Fruit fly (Drosophila melanogaster) whole organism, embryonic: Measurements from ENCODE around the gene CG32147.

Source experiments
- ATbp ChIP-seq: fragments of 200-800 bp; sonication (Bioruptor generic); optimal IDR thresholded peaks from 2 replicates; lab custom pipeline; 2017; ENCODE audit warnings: missing biosample characterization, mild to moderate bottlenecking, missing genetic modification characterization, missing genetic modification reagents
- Adf1 ChIP-seq: fragments of 200-800 bp; sonication (Bioruptor generic); IDR thresholded peaks from 2 replicates; pipeline ENCODE4 v1.3.6; 2022; ENCODE audit warnings: missing biosample characterization, missing genetic modification characterization
- Bgb ChIP-seq: fragments of 200-800 bp; sonication (Bioruptor generic); IDR thresholded peaks from 2 replicates; pipeline ENCODE4 v1.3.6; 2022; ENCODE audit warnings: missing biosample characterization, missing genetic modification characterization; ENCODE audit not compliant: partially characterized antibody
- Blimp-1 ChIP-seq: fragments of 200-800 bp; sonication (Bioruptor generic); optimal IDR thresholded peaks from 3 replicates; lab custom pipeline; 2018; ENCODE audit warnings: missing biosample characterization, missing genetic modification characterization, mild to moderate bottlenecking, moderate library complexity, missing genetic modification reagents
- CG10543 ChIP-seq: fragments of 200-800 bp; sonication (Bioruptor generic); optimal IDR thresholded peaks from 3 replicates; lab custom pipeline; 2017; ENCODE audit warnings: missing biosample characterization, mild to moderate bottlenecking, missing genetic modification characterization, moderate library complexity
- CG10979 ChIP-seq: fragments of 200-800 bp; sonication (Bioruptor generic); optimal IDR thresholded peaks from 2 replicates; lab custom pipeline; 2018; ENCODE audit warnings: missing biosample characterization, mild to moderate bottlenecking, missing genetic modification characterization, moderate library complexity
- CG14710 ChIP-seq: fragments of 200-800 bp; sonication (Bioruptor generic); optimal IDR thresholded peaks from 3 replicates; lab custom pipeline; 2019; ENCODE audit warnings: missing biosample characterization, mild to moderate bottlenecking, missing genetic modification characterization, moderate library complexity
- CG2129 ChIP-seq: fragments of 200-800 bp; sonication (Bioruptor generic); IDR thresholded peaks from 2 replicates; pipeline ENCODE4 v1.3.6; 2022; ENCODE audit warnings: missing biosample characterization, missing genetic modification characterization; ENCODE audit not compliant: partially characterized antibody
- CG4730 ChIP-seq: fragments of 200-800 bp; sonication (Bioruptor generic); IDR thresholded peaks from 2 replicates; pipeline ENCODE4 v1.3.6; 2022; ENCODE audit warnings: missing biosample characterization, missing genetic modification characterization
- CG5953 ChIP-seq: fragments of 200-800 bp; sonication (Bioruptor generic); IDR thresholded peaks from 2 replicates; pipeline ENCODE4 v1.3.6; 2022; ENCODE audit warnings: missing biosample characterization, missing genetic modification characterization
- CG6854 ChIP-seq: fragments of 200-800 bp; sonication (Bioruptor generic); optimal IDR thresholded peaks from 3 replicates; lab custom pipeline; 2017; ENCODE audit warnings: missing biosample characterization, mild to moderate bottlenecking, missing genetic modification characterization
- CG7963 ChIP-seq: fragments of 200-800 bp; sonication (Bioruptor generic); IDR thresholded peaks from 3 replicates; pipeline ENCODE4 v1.3.6; 2022; ENCODE audit warnings: missing biosample characterization, missing genetic modification characterization; ENCODE audit not compliant: partially characterized antibody
- CG9876 ChIP-seq: fragments of 200-800 bp; sonication (Bioruptor generic); optimal IDR thresholded peaks from 2 replicates; lab custom pipeline; 2016; ENCODE audit warnings: missing biosample characterization, missing genetic modification characterization
- Deaf1 ChIP-seq: fragments of 200-800 bp; optimal IDR thresholded peaks from 3 replicates; lab custom pipeline; 2019; ENCODE audit warnings: missing biosample characterization, mild to moderate bottlenecking, missing genetic modification characterization, moderate library complexity
- Doc3 ChIP-seq: fragments of 200-800 bp; sonication (Bioruptor generic); IDR thresholded peaks from 3 replicates; pipeline ENCODE4 v1.3.6; 2022; ENCODE audit warnings: missing biosample characterization, missing genetic modification characterization; ENCODE audit not compliant: partially characterized antibody
- Fer1 ChIP-seq: fragments of 200-800 bp; sonication (Bioruptor generic); optimal IDR thresholded peaks from 2 replicates; lab custom pipeline; 2017; ENCODE audit warnings: missing biosample characterization, mild to moderate bottlenecking, missing genetic modification characterization
- Hr78 ChIP-seq, 2 experiments: fragments of 200-800 bp in 1 of 2; fragments of >200 bp in 1 of 2; sonication (Bioruptor generic) in 1 of 2; optimal IDR thresholded peaks; 2 replicates each; lab custom pipeline; 2017 to 2019; ENCODE audit warnings: missing biosample characterization in 2 of 2, missing genetic modification characterization in 2 of 2, mild to moderate bottlenecking in 1 of 2, moderate library complexity in 1 of 2
- Lim3 ChIP-seq: fragments of 200-800 bp; sonication (Bioruptor generic); IDR thresholded peaks from 2 replicates; pipeline ENCODE4 v1.3.6; 2022; ENCODE audit warnings: missing biosample characterization, missing genetic modification characterization
- NFAT ChIP-seq: fragments of 200-800 bp; sonication (Bioruptor generic); IDR thresholded peaks from 2 replicates; pipeline ENCODE4 v1.3.6; 2022; ENCODE audit warnings: missing biosample characterization, missing genetic modification characterization
- Six4 ChIP-seq: fragments of 200-800 bp; sonication (Bioruptor generic); optimal IDR thresholded peaks from 2 replicates; lab custom pipeline; 2016; ENCODE audit warnings: missing biosample characterization, missing genetic modification characterization
- Sox102F ChIP-seq: fragments of 200-800 bp; sonication (Bioruptor generic); optimal IDR thresholded peaks from 2 replicates; lab custom pipeline; 2018; ENCODE audit warnings: missing biosample characterization, mild to moderate bottlenecking, missing genetic modification characterization, moderate library complexity
- cg ChIP-seq: fragments of 200-800 bp; sonication (Bioruptor generic); optimal IDR thresholded peaks from 3 replicates; lab custom pipeline; 2019; ENCODE audit warnings: missing biosample characterization, mild to moderate bottlenecking, missing genetic modification characterization, moderate library complexity
- ems ChIP-seq: fragments of 200-800 bp; sonication (Bioruptor generic); optimal IDR thresholded peaks from 3 replicates; lab custom pipeline; 2016; ENCODE audit warnings: missing biosample characterization, missing genetic modification characterization
- fd64A ChIP-seq: fragments of 200-800 bp; sonication (Bioruptor generic); optimal IDR thresholded peaks from 3 replicates; lab custom pipeline; 2018; ENCODE audit warnings: missing biosample characterization, mild to moderate bottlenecking, missing genetic modification characterization
- gsb ChIP-seq: fragments of 200-800 bp; sonication (Bioruptor generic); IDR thresholded peaks from 2 replicates; pipeline ENCODE4 v1.3.6; 2022; ENCODE audit warnings: missing biosample characterization, missing genetic modification characterization
- ind ChIP-seq: fragments of 200-800 bp; sonication (Bioruptor generic); optimal IDR thresholded peaks from 3 replicates; lab custom pipeline; 2016; ENCODE audit warnings: missing biosample characterization, missing genetic modification characterization
- lola ChIP-seq, 3 experiments: fragments of >200 bp in 2 of 3; fragments of 200-800 bp in 1 of 3; sonication (Bioruptor generic) in 1 of 3; optimal IDR thresholded peaks; 2 replicates each; lab custom pipeline; 2017 to 2019; ENCODE audit warnings: missing biosample characterization in 3 of 3, missing genetic modification characterization in 3 of 3, mild to moderate bottlenecking in 1 of 3, moderate library complexity in 1 of 3
- mld ChIP-seq: fragments of 200-800 bp; sonication (Bioruptor generic); IDR thresholded peaks from 3 replicates; pipeline ENCODE4 v1.3.6; 2022; ENCODE audit warnings: missing biosample characterization, missing genetic modification characterization; ENCODE audit not compliant: partially characterized antibody
- odd ChIP-seq: fragments of 200-800 bp; sonication (Bioruptor generic); optimal IDR thresholded peaks from 2 replicates; lab custom pipeline; 2017; ENCODE audit warnings: missing biosample characterization, mild to moderate bottlenecking, missing genetic modification characterization
- p53 ChIP-seq: fragments of 200-800 bp; sonication (Bioruptor generic); optimal IDR thresholded peaks from 2 replicates; lab custom pipeline; 2016; ENCODE audit warnings: missing biosample characterization, missing genetic modification characterization
- pita ChIP-seq: fragments of 200-800 bp; sonication (Bioruptor generic); optimal IDR thresholded peaks from 2 replicates; lab custom pipeline; 2017; ENCODE audit warnings: missing biosample characterization, mild to moderate bottlenecking, missing genetic modification characterization
- salm ChIP-seq: fragments of 200-800 bp; sonication (Bioruptor generic); optimal IDR thresholded peaks from 2 replicates; lab custom pipeline; 2018; ENCODE audit warnings: missing biosample characterization, mild to moderate bottlenecking, missing genetic modification characterization
- shn ChIP-seq: fragments of 200-800 bp; sonication (Bioruptor generic); optimal IDR thresholded peaks from 3 replicates; lab custom pipeline; 2016; ENCODE audit warnings: missing biosample characterization, missing genetic modification characterization
- wek ChIP-seq: fragments of 200-800 bp; sonication (Bioruptor generic); optimal IDR thresholded peaks from 3 replicates; lab custom pipeline; 2018; ENCODE audit warnings: missing biosample characterization, mild to moderate bottlenecking, missing genetic modification characterization, moderate library complexity
- yki ChIP-seq: fragments of >200 bp; optimal IDR thresholded peaks from 3 replicates; lab custom pipeline; 2018
- z ChIP-seq: fragments of 200-800 bp; sonication (Bioruptor generic); IDR thresholded peaks from 3 replicates; pipeline ENCODE4 v1.3.6; 2022; ENCODE audit warnings: missing biosample characterization, missing genetic modification characterization
- zfh1 ChIP-seq: fragments of 200-800 bp; sonication (Bioruptor generic); IDR thresholded peaks from 3 replicates; pipeline ENCODE4 v1.3.6; 2022; ENCODE audit warnings: missing biosample characterization, missing genetic modification characterization

The CG32147 gene

DNA sequence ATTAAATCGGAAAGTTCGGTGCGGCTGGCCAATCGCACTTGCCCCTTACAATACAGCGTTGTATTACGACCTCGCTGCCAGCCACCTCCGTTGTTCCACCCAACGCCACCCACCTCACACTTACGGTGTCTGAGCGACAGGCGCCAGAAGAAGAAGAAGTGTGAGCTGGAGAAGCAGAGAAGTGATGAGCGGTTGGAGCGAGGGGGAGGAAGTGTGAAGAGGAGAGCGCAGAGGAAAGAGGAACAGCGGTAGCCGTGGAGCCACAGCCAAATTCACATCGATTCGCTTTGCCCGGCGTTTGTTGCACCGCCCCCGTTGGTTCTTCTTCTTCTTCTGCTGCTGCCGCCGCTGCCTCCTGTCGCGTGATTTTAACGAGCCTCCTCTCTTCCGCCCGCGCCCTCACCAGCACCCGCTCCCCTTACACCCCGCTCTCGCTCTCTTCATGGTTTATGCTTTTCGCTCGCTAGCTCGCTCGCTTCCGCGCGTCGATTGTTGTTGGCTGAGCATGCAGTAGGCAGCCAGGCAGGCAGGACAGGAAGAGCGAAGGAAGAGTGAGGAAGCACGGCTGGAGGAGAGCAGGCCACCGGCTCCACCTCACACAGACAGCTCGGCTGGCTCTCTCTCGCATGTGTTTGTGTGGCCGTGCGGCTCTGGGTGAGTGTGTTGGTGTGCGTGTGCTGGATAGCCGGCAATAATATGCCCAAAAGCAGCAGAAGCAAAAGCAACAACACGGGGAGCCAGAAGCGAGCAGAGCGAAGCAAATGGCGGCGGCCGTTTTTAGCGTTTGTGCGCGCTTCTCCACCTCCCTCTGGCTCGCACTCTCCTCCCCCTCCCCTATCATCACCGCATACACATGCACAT is 39.6 kb downstream of the CG32147 start (continued):
- no peak; the same call in 1 of the 2 replicates for TF ChIP-seq Bgb (GFP tag; lab: Robert Waterston, UW)
- TF ChIP-seq Lim3 (GFP tag; lab: Robert Waterston, UW) = no peak
- no peak for TF ChIP-seq Blimp-1 (GFP tag; lab: Kevin White, UChicago)
- no peak for TF ChIP-seq ATbp (GFP tag; lab: Kevin White, UChicago)
- no peak for TF ChIP-seq pita (GFP tag; lab: Kevin White, UChicago)
- TF ChIP-seq yki (lab: Kevin White, UChicago) = peak; percentile 26
- TF ChIP-seq CG7963 (GFP tag; lab: Robert Waterston, UW) = no peak
- peak; percentile 80; the same call in 1 of the 2 replicates for TF ChIP-seq Adf1 (GFP tag; lab: Robert Waterston, UW)
- no peak for TF ChIP-seq Six4 (GFP tag; lab: Kevin White, UChicago)
- no peak for TF ChIP-seq salm (tag; lab: Kevin White, UChicago)
- no peak for TF ChIP-seq fd64A (GFP tag; lab: Kevin White, UChicago)
- 0 out of 3 replicates have a peak, but pooled peaks have one; percentile 36 for TF ChIP-seq mld
- TF ChIP-seq p53 = no peak
- TF ChIP-seq Hr78 (GFP tag; optimal IDR thresholded peaks at IDR 0.05; lab: Kevin White, UChicago) = no peak
- no peak for TF ChIP-seq ems (GFP tag; lab: Kevin White, UChicago)
- no peak for TF ChIP-seq CG2129 (GFP tag; lab: Robert Waterston, UW)
- peak; percentile 8 for TF ChIP-seq shn (GFP tag; lab: Kevin White, UChicago)
- TF ChIP-seq CG9876 (GFP tag; lab: Kevin White, UChicago) = peak; percentile 12
- TF ChIP-seq CG5953 (GFP tag; lab: Robert Waterston, UW) = no peak
- TF ChIP-seq Deaf1 (tag; lab: Kevin White, UChicago) = peak; percentile 60
- no peak for TF ChIP-seq Doc3 (GFP tag; lab: Robert Waterston, UW)
- TF ChIP-seq NFAT (GFP tag; lab: Robert Waterston, UW) = no peak
- no peak for TF ChIP-seq wek (GFP tag; lab: Kevin White, UChicago)
- peak; percentile 41; the same call in 1 of the 3 replicates for TF ChIP-seq z (GFP tag; lab: Robert Waterston, UW)
- no peak for TF ChIP-seq CG4730 (GFP tag; lab: Robert Waterston, UW)
- TF ChIP-seq CG10979 = no peak
- no peak for TF ChIP-seq lola (GFP tag; optimal IDR thresholded peaks at IDR 0.05; lab: Kevin White, UChicago)
- TF ChIP-seq Fer1 (GFP tag; lab: Kevin White, UChicago) = no peak
- peak; percentile 75 for TF ChIP-seq CG6854 (GFP tag; lab: Kevin White, UChicago)
- peak; percentile 28 for TF ChIP-seq CG10543
- TF ChIP-seq zfh1 = no peak
- no peak for TF ChIP-seq CG14710 (tag; lab: Kevin White, UChicago)
- TF ChIP-seq cg (GFP tag; lab: Kevin White, UChicago) = peak; percentile 92
- TF ChIP-seq gsb (GFP tag; lab: Robert Waterston, UW) = no peak
- no peak for TF ChIP-seq ind (GFP tag; lab: Kevin White, UChicago)
- no peak for TF ChIP-seq odd
- TF ChIP-seq Sox102F = no peak
- TF ChIP-seq, all 482 proteins: peak for 49
